Worm (Caenorhabditis elegans) whole organism, L2 larva: Measurements from ENCODE around the gene brc-1.
"Not testable (repeated sequence)": the region's sequence is repeated elsewhere in the genome, so short reads cannot be mapped to it uniquely, and the experiment has no call there.

Source experiments
- aly-2 ChIP-seq: fragments of 150-350 bp; optimal IDR thresholded peaks from 2 replicates; lab custom pipeline; 2014; ENCODE audit warnings: missing biosample characterization, missing genetic modification characterization
- dmd-4 ChIP-seq: sonication (generic microtip); optimal IDR thresholded peaks from 2 replicates; lab custom pipeline; 2017; ENCODE audit warnings: missing biosample characterization, missing genetic modification characterization
- nhr-77 ChIP-seq: fragments of 150-350 bp; optimal IDR thresholded peaks from 2 replicates; lab custom pipeline; 2014; ENCODE audit warnings: missing biosample characterization, missing genetic modification characterization

DNA sequence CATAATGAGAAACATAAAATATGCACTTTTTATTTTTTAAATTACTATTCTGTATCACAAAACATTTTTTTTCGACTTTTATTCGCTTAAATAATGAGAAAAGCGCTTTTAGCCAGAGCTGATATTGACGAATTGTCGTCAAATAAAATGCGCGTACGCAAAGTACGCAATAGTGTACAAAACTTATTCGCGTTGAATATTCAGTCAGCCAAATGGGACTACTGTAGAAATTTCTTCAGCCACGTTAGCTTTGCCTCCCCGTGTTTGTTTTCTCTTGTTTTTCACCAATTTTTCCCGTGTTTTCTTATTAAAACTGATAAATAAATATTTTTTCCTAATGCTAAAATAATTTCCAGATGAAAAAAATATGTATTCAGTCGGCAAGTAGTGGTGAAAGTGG, 5.8 kb downstream of the brc-1 start:
- TF ChIP-seq aly-2 (tag; lab: Kevin White, UChicago); dmd-4 (tag; lab: Kevin White, UChicago); nhr-77: not testable (repeated sequence)
